Fruit fly (Drosophila melanogaster): ENCODE measurements around the gene nau.

- TF ChIP-seq CG11617 (GFP tag; optimal IDR thresholded peaks at IDR 0.05): no peak
- no peak for TF ChIP-seq CG33017 (tag; optimal IDR thresholded peaks at IDR 0.05)
These were observed 3.4 kb upstream of the nau start, which contains the start of gene CG10232 for dm6 chr3R:23721525-23721924.

Data from whole organism, adult.